Worm (Caenorhabditis elegans) whole organism, L3 larva: Measurements from ENCODE around the gene gcn-1.

Experiments used
- ZK546.5 ChIP-seq: sonication (generic microtip); optimal IDR thresholded peaks from 2 replicates; lab custom pipeline; 2017; ENCODE audit warnings: missing biosample characterization, missing genetic modification characterization
- aly-2 ChIP-seq: fragments of 150-350 bp; optimal IDR thresholded peaks from 2 replicates; lab custom pipeline; 2014; ENCODE audit warnings: missing biosample characterization, missing genetic modification characterization
- hmg-11 ChIP-seq: sonication (generic microtip); optimal IDR thresholded peaks from 2 replicates; lab custom pipeline; 2016; ENCODE audit warnings: missing genetic modification characterization, missing compliant biosample characterization
- nhr-67 ChIP-seq: fragments of 150-350 bp; optimal IDR thresholded peaks from 2 replicates; lab custom pipeline; 2014; ENCODE audit warnings: missing biosample characterization, missing genetic modification characterization
- nhr-76 ChIP-seq: fragments of 150-350 bp; sonication (generic microtip); optimal IDR thresholded peaks from 5 replicates; lab custom pipeline; 2014; ENCODE audit warnings: missing biosample characterization, missing genetic modification characterization
- pha-4 ChIP-seq: fragments of 150-350 bp; optimal IDR thresholded peaks from 2 replicates; lab custom pipeline; 2014; ENCODE audit warnings: missing biosample characterization, missing genetic modification reagents, missing genetic modification characterization

DNA sequence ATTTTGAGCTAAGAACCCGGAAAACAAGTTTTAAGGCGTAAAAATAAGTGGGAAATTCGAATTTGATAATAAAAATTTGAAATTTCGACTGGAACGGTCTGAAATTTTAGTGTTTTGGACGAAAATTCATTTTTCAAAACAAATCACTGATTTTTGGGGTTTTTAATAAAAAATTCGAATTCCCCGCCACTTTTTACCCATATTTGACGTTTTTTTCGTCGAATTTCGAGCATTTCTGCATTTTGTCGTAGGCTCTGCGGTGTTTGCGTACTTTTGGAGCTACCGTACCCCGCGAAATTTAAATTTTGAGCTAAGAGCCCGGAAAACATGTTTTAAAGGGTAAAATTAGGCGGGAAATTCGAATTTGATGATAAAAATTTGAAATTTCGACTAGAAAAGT, 1.2 kb upstream of the gcn-1 start:
- TF ChIP-seq nhr-76 (tag; lab: Kevin White, UChicago) (no peak), pha-4 (tag; lab: Kevin White, UChicago) (no peak), ZK546.5 (tag; lab: Kevin White, UChicago) (no peak), hmg-11 (tag; lab: Kevin White, UChicago) (no peak), aly-2 (no peak), nhr-67 (no peak)
